Fruit fly (Drosophila melanogaster) whole organism, embryonic: Measurements from ENCODE around the gene CG42494.

ENCODE experiments used
- Ada2b ChIP-seq: fragments of 200-800 bp; sonication (Bioruptor generic); IDR thresholded peaks from 2 replicates; pipeline ENCODE4 v1.3.6; 2022; ENCODE audit warnings: missing biosample characterization, missing genetic modification characterization
- CG1024 ChIP-seq: fragments of 200-800 bp; sonication (Bioruptor generic); IDR thresholded peaks from 2 replicates; pipeline ENCODE4 v1.3.6; 2022; ENCODE audit warnings: missing biosample characterization, missing genetic modification characterization
- CG10366 ChIP-seq: fragments of 200-800 bp; sonication (Bioruptor generic); IDR thresholded peaks from 2 replicates; pipeline ENCODE4 v1.3.6; 2022; ENCODE audit warnings: missing biosample characterization, missing genetic modification characterization
- CG11723 ChIP-seq: fragments of 200-800 bp; sonication (Bioruptor generic); optimal IDR thresholded peaks from 2 replicates; lab custom pipeline; 2017; ENCODE audit warnings: missing biosample characterization, mild to moderate bottlenecking, missing genetic modification characterization
- CG15011 ChIP-seq: fragments of 200-800 bp; sonication (Bioruptor generic); optimal IDR thresholded peaks from 3 replicates; lab custom pipeline; 2018; ENCODE audit warnings: missing biosample characterization, mild to moderate bottlenecking, missing genetic modification characterization
- CG15073 ChIP-seq: fragments of 200-800 bp; sonication (Bioruptor generic); optimal IDR thresholded peaks from 2 replicates; lab custom pipeline; 2016; ENCODE audit warnings: missing biosample characterization, missing genetic modification characterization
- CG1529 ChIP-seq: fragments of 200-800 bp; sonication (Bioruptor generic); optimal IDR thresholded peaks from 3 replicates; lab custom pipeline; 2018; ENCODE audit warnings: missing biosample characterization, missing genetic modification characterization
- CG15601 ChIP-seq: fragments of 200-800 bp; sonication (Bioruptor generic); optimal IDR thresholded peaks from 3 replicates; lab custom pipeline; 2019; ENCODE audit warnings: missing biosample characterization, mild to moderate bottlenecking, missing genetic modification characterization, moderate library complexity
- CG16813 ChIP-seq: fragments of 200-800 bp; sonication (Bioruptor generic); IDR thresholded peaks from 3 replicates; pipeline ENCODE4 v1.3.6; 2022; ENCODE audit warnings: missing biosample characterization, missing genetic modification characterization; ENCODE audit not compliant: partially characterized antibody
- CG17829 ChIP-seq: fragments of 200-800 bp; optimal IDR thresholded peaks from 2 replicates; lab custom pipeline; 2019; ENCODE audit warnings: missing biosample characterization, mild to moderate bottlenecking, missing genetic modification characterization, moderate library complexity
- CG18619 ChIP-seq: fragments of 200-800 bp; sonication (Bioruptor generic); optimal IDR thresholded peaks from 3 replicates; lab custom pipeline; 2017; ENCODE audit warnings: missing biosample characterization, mild to moderate bottlenecking, missing genetic modification characterization
- CG2116 ChIP-seq: fragments of 200-800 bp; sonication (Bioruptor generic); optimal IDR thresholded peaks from 3 replicates; lab custom pipeline; 2018; ENCODE audit warnings: missing biosample characterization, mild to moderate bottlenecking, missing genetic modification characterization
- CG2120 ChIP-seq: fragments of 200-800 bp; sonication (Bioruptor generic); optimal IDR thresholded peaks from 3 replicates; lab custom pipeline; 2016; ENCODE audit warnings: missing biosample characterization, missing genetic modification characterization
- CG30431 ChIP-seq: fragments of 200-800 bp; sonication (Bioruptor generic); optimal IDR thresholded peaks from 2 replicates; lab custom pipeline; 2017; ENCODE audit warnings: missing biosample characterization, missing genetic modification characterization
- CG34224 ChIP-seq: fragments of 200-800 bp; sonication (Bioruptor generic); IDR thresholded peaks from 3 replicates; pipeline ENCODE4 v1.3.6; 2022; ENCODE audit warnings: missing biosample characterization, missing genetic modification characterization; ENCODE audit not compliant: partially characterized antibody
- CG4360 ChIP-seq: fragments of 200-800 bp; sonication (Bioruptor generic); IDR thresholded peaks from 2 replicates; pipeline ENCODE4 v1.3.6; 2022; ENCODE audit warnings: missing biosample characterization, missing genetic modification characterization
- CG4404 ChIP-seq: fragments of 200-800 bp; sonication (Bioruptor generic); IDR thresholded peaks from 2 replicates; pipeline ENCODE4 v1.3.6; 2022; ENCODE audit warnings: missing biosample characterization, missing genetic modification characterization
- CG5180 ChIP-seq: fragments of 200-800 bp; sonication (Bioruptor generic); optimal IDR thresholded peaks from 3 replicates; lab custom pipeline; 2017; ENCODE audit warnings: missing biosample characterization, missing genetic modification characterization, mild to moderate bottlenecking, moderate library complexity, missing genetic modification reagents
- CG5953 ChIP-seq: fragments of 200-800 bp; sonication (Bioruptor generic); IDR thresholded peaks from 2 replicates; pipeline ENCODE4 v1.3.6; 2022; ENCODE audit warnings: missing biosample characterization, missing genetic modification characterization
- CG6683 ChIP-seq: fragments of 200-800 bp; sonication (Bioruptor generic); optimal IDR thresholded peaks from 2 replicates; lab custom pipeline; 2017; ENCODE audit warnings: missing biosample characterization, mild to moderate bottlenecking, missing genetic modification characterization, missing genetic modification reagents
- CG6791 ChIP-seq: fragments of 200-800 bp; sonication (Bioruptor generic); IDR thresholded peaks from 3 replicates; pipeline ENCODE4 v1.3.6; 2022; ENCODE audit warnings: missing biosample characterization, missing genetic modification characterization; ENCODE audit not compliant: partially characterized antibody
- CG8281 ChIP-seq: fragments of 200-800 bp; sonication (Bioruptor generic); optimal IDR thresholded peaks from 2 replicates; lab custom pipeline; 2018; ENCODE audit warnings: missing biosample characterization, mild to moderate bottlenecking, missing genetic modification characterization, moderate library complexity
- CG8924 ChIP-seq: fragments of 200-800 bp; optimal IDR thresholded peaks from 3 replicates; lab custom pipeline; 2019; ENCODE audit warnings: missing biosample characterization, mild to moderate bottlenecking, missing genetic modification characterization, moderate library complexity
- D19A ChIP-seq: fragments of 200-800 bp; optimal IDR thresholded peaks from 3 replicates; lab custom pipeline; 2019; ENCODE audit warnings: missing biosample characterization, mild to moderate bottlenecking, missing genetic modification characterization, moderate library complexity
- Dad ChIP-seq: fragments of 200-800 bp; sonication (Bioruptor generic); optimal IDR thresholded peaks from 3 replicates; lab custom pipeline; 2016; ENCODE audit warnings: missing biosample characterization, missing genetic modification characterization
- Ets97D ChIP-seq: fragments of 200-800 bp; sonication (Bioruptor generic); optimal IDR thresholded peaks from 3 replicates; lab custom pipeline; 2016; ENCODE audit warnings: missing biosample characterization, missing genetic modification characterization
- Gug ChIP-seq: fragments of 200-800 bp; sonication (Bioruptor generic); IDR thresholded peaks from 4 replicates; pipeline ENCODE4 v1.3.6; 2022; ENCODE audit warnings: missing biosample characterization, missing genetic modification characterization
- H15 ChIP-seq: fragments of 200-800 bp; sonication (Bioruptor generic); IDR thresholded peaks from 3 replicates; pipeline ENCODE4 v1.3.6; 2022; ENCODE audit warnings: missing biosample characterization, missing genetic modification characterization
- Hr39 ChIP-seq: fragments of >200 bp; optimal IDR thresholded peaks from 2 replicates; lab custom pipeline; 2017
- Hsf ChIP-seq: fragments of 200-800 bp; sonication (Bioruptor generic); optimal IDR thresholded peaks from 3 replicates; lab custom pipeline; 2016; ENCODE audit warnings: missing biosample characterization, missing genetic modification characterization
- Oaz ChIP-seq: fragments of 200-800 bp; sonication (Bioruptor generic); IDR thresholded peaks from 2 replicates; pipeline ENCODE4 v1.3.6; 2022; ENCODE audit warnings: missing biosample characterization, missing genetic modification characterization
- Rfx ChIP-seq: fragments of 200-800 bp; sonication (Bioruptor generic); IDR thresholded peaks from 2 replicates; pipeline ENCODE4 v1.3.6; 2022; ENCODE audit warnings: missing biosample characterization, missing genetic modification characterization
- Rx ChIP-seq: fragments of 200-800 bp; sonication (Bioruptor generic); IDR thresholded peaks from 2 replicates; pipeline ENCODE4 v1.3.6; 2022; ENCODE audit warnings: missing biosample characterization, missing genetic modification characterization
- Sox102F ChIP-seq: fragments of 200-800 bp; sonication (Bioruptor generic); optimal IDR thresholded peaks from 2 replicates; lab custom pipeline; 2018; ENCODE audit warnings: missing biosample characterization, mild to moderate bottlenecking, missing genetic modification characterization, moderate library complexity
- TFAM ChIP-seq: fragments of 200-800 bp; sonication (Bioruptor generic); optimal IDR thresholded peaks from 2 replicates; lab custom pipeline; 2017; ENCODE audit warnings: missing biosample characterization, missing genetic modification characterization, inconsistent platforms
- Trl ChIP-seq, 3 experiments: fragments of >200 bp in 2 of 3; fragments of 200-800 bp in 1 of 3; sonication (Bioruptor generic) in 1 of 3; optimal IDR thresholded peaks; 2 replicates in 1 of 3; 3 replicates in 2 of 3; lab custom pipeline; 2016 to 2017; ENCODE audit warnings: missing biosample characterization in 1 of 3, missing genetic modification characterization in 1 of 3
- ato ChIP-seq: fragments of 200-800 bp; sonication (Bioruptor generic); IDR thresholded peaks from 2 replicates; pipeline ENCODE4 v1.3.6; 2022; ENCODE audit warnings: missing biosample characterization, missing genetic modification characterization; ENCODE audit not compliant: partially characterized antibody
- az2 ChIP-seq: fragments of 200-800 bp; sonication (Bioruptor generic); optimal IDR thresholded peaks from 3 replicates; lab custom pipeline; 2016; ENCODE audit warnings: missing biosample characterization, missing genetic modification characterization
- bowl ChIP-seq: fragments of 200-800 bp; sonication (Bioruptor generic); IDR thresholded peaks from 2 replicates; pipeline ENCODE4 v1.3.6; 2022; ENCODE audit warnings: missing biosample characterization, missing genetic modification characterization
- btn ChIP-seq: fragments of 200-800 bp; sonication (Bioruptor generic); optimal IDR thresholded peaks from 2 replicates; lab custom pipeline; 2016; ENCODE audit warnings: missing biosample characterization, missing genetic modification characterization
- cas ChIP-seq: fragments of 200-800 bp; sonication (Bioruptor generic); IDR thresholded peaks from 2 replicates; pipeline ENCODE4 v1.3.6; 2022; ENCODE audit warnings: missing biosample characterization, missing genetic modification characterization
- danr ChIP-seq: fragments of 200-800 bp; sonication (Bioruptor generic); IDR thresholded peaks from 2 replicates; pipeline ENCODE4 v1.3.6; 2022; ENCODE audit warnings: missing biosample characterization, missing genetic modification characterization
- ftz-f1 ChIP-seq: fragments of 200-800 bp; sonication (Bioruptor generic); optimal IDR thresholded peaks from 2 replicates; lab custom pipeline; 2016; ENCODE audit warnings: missing biosample characterization, missing genetic modification characterization
- ind ChIP-seq: fragments of 200-800 bp; sonication (Bioruptor generic); optimal IDR thresholded peaks from 3 replicates; lab custom pipeline; 2016; ENCODE audit warnings: missing biosample characterization, missing genetic modification characterization
- schlank ChIP-seq: fragments of 200-800 bp; sonication (Bioruptor generic); optimal IDR thresholded peaks from 2 replicates; lab custom pipeline; 2018; ENCODE audit warnings: missing biosample characterization, mild to moderate bottlenecking, missing genetic modification characterization
- so ChIP-seq: fragments of 200-800 bp; sonication (Bioruptor generic); IDR thresholded peaks from 3 replicates; pipeline ENCODE4 v1.3.6; 2022; ENCODE audit warnings: missing biosample characterization, missing genetic modification characterization
- sqz ChIP-seq: fragments of 200-800 bp; sonication (Bioruptor generic); optimal IDR thresholded peaks from 3 replicates; lab custom pipeline; 2018; ENCODE audit warnings: missing biosample characterization, mild to moderate bottlenecking, missing genetic modification characterization
- vfl ChIP-seq: fragments of 200-800 bp; sonication (Bioruptor generic); optimal IDR thresholded peaks from 2 replicates; lab custom pipeline; 2016; ENCODE audit warnings: missing biosample characterization, missing genetic modification characterization
- vnd ChIP-seq: fragments of 200-800 bp; sonication (Bioruptor generic); IDR thresholded peaks from 3 replicates; pipeline ENCODE4 v1.3.6; 2022; ENCODE audit warnings: missing biosample characterization, missing genetic modification characterization; ENCODE audit not compliant: partially characterized antibody
- zfh1 ChIP-seq: fragments of 200-800 bp; sonication (Bioruptor generic); IDR thresholded peaks from 3 replicates; pipeline ENCODE4 v1.3.6; 2022; ENCODE audit warnings: missing biosample characterization, missing genetic modification characterization

The CG42494 gene

dm6 chr3L:3149060-3149872 lies 34.9 kb upstream of the CG42494 start (continued):
- no peak for TF ChIP-seq CG18619 (GFP tag; lab: Kevin White, UChicago)
- TF ChIP-seq CG8924 (tag; lab: Kevin White, UChicago) = peak; percentile 16
- no peak for TF ChIP-seq CG5953 (GFP tag; lab: Robert Waterston, UW)
- TF ChIP-seq ftz-f1 = peak; percentile 98
- peak; percentile 65; the same call in 2 of the 3 replicates for TF ChIP-seq so (GFP tag; lab: Robert Waterston, UW)
- no peak; the same call in 2 of the 3 replicates for TF ChIP-seq CG34224 (GFP tag; lab: Robert Waterston, UW)
- TF ChIP-seq vfl (GFP tag; lab: Kevin White, UChicago) = no peak
- peak; percentile 78 to 92 for TF ChIP-seq Trl (optimal IDR thresholded peaks at IDR 0.05; lab: Kevin White, UChicago)
- TF ChIP-seq Trl (GFP tag; optimal IDR thresholded peaks at IDR 0.05; lab: Kevin White, UChicago) = no peak
- no peak for TF ChIP-seq H15 (GFP tag; lab: Robert Waterston, UW)
- no peak for TF ChIP-seq CG5180 (GFP tag; lab: Kevin White, UChicago)
- no peak for TF ChIP-seq CG15011 (GFP tag; lab: Kevin White, UChicago)
- TF ChIP-seq schlank (tag; lab: Kevin White, UChicago) = no peak
- TF ChIP-seq zfh1 (GFP tag; lab: Robert Waterston, UW) = 0 out of 3 replicates have a peak, but pooled peaks have one; percentile 32
- no peak for TF ChIP-seq Sox102F (GFP tag; lab: Kevin White, UChicago)
- no peak for TF ChIP-seq cas
- TF ChIP-seq CG11723 (GFP tag; lab: Kevin White, UChicago) = no peak
- TF ChIP-seq CG30431 = no peak
- no peak for TF ChIP-seq CG15601 (tag; lab: Kevin White, UChicago)
- peak; percentile 27; the same call in 1 of the 2 replicates for TF ChIP-seq Rfx (GFP tag; lab: Robert Waterston, UW)
- no peak for TF ChIP-seq CG1529 (GFP tag; lab: Kevin White, UChicago)
- TF ChIP-seq CG4404 (GFP tag; lab: Robert Waterston, UW) = no peak
- no peak for TF ChIP-seq CG15073
- no peak for TF ChIP-seq danr
- no peak for TF ChIP-seq Ets97D
- TF ChIP-seq bowl (GFP tag; lab: Robert Waterston, UW) = no peak
- no peak for TF ChIP-seq Oaz (GFP tag; lab: Robert Waterston, UW)
- no peak for TF ChIP-seq CG6791
- TF ChIP-seq Gug (GFP tag; lab: Robert Waterston, UW) = no peak
- TF ChIP-seq CG17829 = no peak
- TF ChIP-seq ind (GFP tag; lab: Kevin White, UChicago) = no peak
- no peak for TF ChIP-seq Rx (GFP tag; lab: Robert Waterston, UW)
- TF ChIP-seq TFAM (GFP tag; lab: Kevin White, UChicago) = no peak
- TF ChIP-seq CG2120 (GFP tag; lab: Kevin White, UChicago) = no peak
- no peak for TF ChIP-seq CG8281 (tag; lab: Kevin White, UChicago)
- TF ChIP-seq btn (GFP tag; lab: Kevin White, UChicago) = no peak
- no peak for TF ChIP-seq Ada2b (GFP tag; lab: Robert Waterston, UW)
- no peak for TF ChIP-seq Hsf (GFP tag; lab: Kevin White, UChicago)
- TF ChIP-seq sqz (GFP tag; lab: Kevin White, UChicago) = no peak
- no peak for TF ChIP-seq Dad (GFP tag; lab: Kevin White, UChicago)
- peak; percentile 86 for TF ChIP-seq CG4360 (GFP tag; lab: Robert Waterston, UW)
- no peak for TF ChIP-seq CG10366 (GFP tag; lab: Robert Waterston, UW)
- no peak for TF ChIP-seq D19A
- TF ChIP-seq ato (GFP tag; lab: Robert Waterston, UW) = no peak
- TF ChIP-seq CG6683 (GFP tag; lab: Kevin White, UChicago) = no peak
- TF ChIP-seq CG2116 (GFP tag; lab: Kevin White, UChicago) = no peak
- TF ChIP-seq vnd (GFP tag; lab: Robert Waterston, UW) = no peak
- TF ChIP-seq CG1024 (GFP tag; lab: Robert Waterston, UW) = no peak
- TF ChIP-seq Hr39 (lab: Kevin White, UChicago) = no peak
- TF ChIP-seq CG16813 = no peak
- no peak for TF ChIP-seq az2 (GFP tag; lab: Kevin White, UChicago)
